Fruit fly (Drosophila melanogaster): Measurements from ENCODE around the gene CG33172.
"Not testable (repeated sequence)": the region's sequence is repeated elsewhere in the genome, so short reads cannot be mapped to it uniquely, and the experiment has no call there.

dm6 chrX:15799085-15799557 is 29.7 kb downstream of the CG33172 start, which contains the start of the genes sordd2 and CG15602:
- TF ChIP-seq EcR (GFP tag; optimal IDR thresholded peaks at IDR 0.05); usp (GFP tag; optimal IDR thresholded peaks at IDR 0.05); CG8478 (optimal IDR thresholded peaks at IDR 0.05); pan (optimal IDR thresholded peaks at IDR 0.05): not testable (repeated sequence)

Data from whole organism.